Worm (Caenorhabditis elegans) whole organism, late embryonic: ENCODE measurements around the gene C27D6.3.

Experiments used
- Y22D7AL.16 ChIP-seq: sonication (generic microtip); optimal IDR thresholded peaks from 2 replicates; lab custom pipeline; 2016; ENCODE audit warnings: missing genetic modification characterization, missing compliant biosample characterization
- ama-1 ChIP-seq: fragments of 150-350 bp; optimal IDR thresholded peaks from 2 replicates; lab custom pipeline; 2014
- fkh-6 ChIP-seq: sonication (generic microtip); optimal IDR thresholded peaks from 2 replicates; lab custom pipeline; 2016; ENCODE audit warnings: missing genetic modification characterization, missing compliant biosample characterization
- hlh-13 ChIP-seq: fragments of 200-800 bp; sonication (Bioruptor generic); optimal IDR thresholded peaks from 2 replicates; lab custom pipeline; 2018; ENCODE audit warnings: mild to moderate bottlenecking, missing genetic modification characterization, missing compliant biosample characterization
- hlh-6 ChIP-seq: sonication (generic microtip); optimal IDR thresholded peaks from 2 replicates; lab custom pipeline; 2016; ENCODE audit warnings: missing genotype, missing genetic modification characterization, missing compliant biosample characterization
- hlh-8 ChIP-seq: sonication (generic microtip); optimal IDR thresholded peaks from 2 replicates; lab custom pipeline; 2016; ENCODE audit warnings: missing genotype, missing genetic modification characterization, missing compliant biosample characterization
- lin-11 ChIP-seq: fragments of 200-800 bp; sonication (Bioruptor generic); optimal IDR thresholded peaks from 2 replicates; lab custom pipeline; 2018; ENCODE audit warnings: mild to moderate bottlenecking, missing genetic modification characterization, missing compliant biosample characterization
- nfya-1 ChIP-seq: sonication (generic microtip); optimal IDR thresholded peaks from 2 replicates; lab custom pipeline; 2017; ENCODE audit warnings: missing genetic modification characterization, mild to moderate bottlenecking, missing compliant biosample characterization, antibody characterized with exemption, moderate library complexity
- nhr-11 ChIP-seq: fragments of 150-350 bp; optimal IDR thresholded peaks from 2 replicates; lab custom pipeline; 2014; ENCODE audit warnings: missing biosample characterization, missing genetic modification characterization
- pqm-1 ChIP-seq: sonication (generic microtip); optimal IDR thresholded peaks from 2 replicates; lab custom pipeline; 2016; ENCODE audit warnings: missing genetic modification characterization, missing compliant biosample characterization
- ztf-16 ChIP-seq: sonication (generic microtip); optimal IDR thresholded peaks from 2 replicates; lab custom pipeline; 2017; ENCODE audit warnings: missing genetic modification characterization, missing compliant biosample characterization

- no peak for TF ChIP-seq pqm-1
- no peak for TF ChIP-seq ama-1 (lab: Kevin White, UChicago)
- TF ChIP-seq hlh-8 (tag; lab: Kevin White, UChicago), result no peak
- TF ChIP-seq ztf-16, result no peak
- TF ChIP-seq hlh-6 (tag; lab: Kevin White, UChicago), result no peak
- no peak for TF ChIP-seq Y22D7AL.16 (tag; lab: Kevin White, UChicago)
- TF ChIP-seq lin-11 (tag; lab: Kevin White, UChicago), result no peak
- TF ChIP-seq fkh-6 (tag; lab: Kevin White, UChicago), result no peak
- TF ChIP-seq hlh-13 (GFP tag; lab: Kevin White, UChicago), result no peak
- TF ChIP-seq nhr-11 (tag; lab: Kevin White, UChicago), result no peak
- TF ChIP-seq nfya-1, result no peak
Measured at ce11 chrII:5148349-5148748, 25.9 kb downstream of the C27D6.3 start, which contains the start of gene F58A6.5.
